Worm (Caenorhabditis elegans) whole organism, L4 larva: Measurements from ENCODE around the gene acdh-7.
"Not testable (repeated sequence)": the region's sequence is repeated elsewhere in the genome, so short reads cannot be mapped to it uniquely, and the experiment has no call there.

ENCODE experiments used
- aly-2 ChIP-seq: sonication (generic microtip); optimal IDR thresholded peaks from 2 replicates; lab custom pipeline; 2018; ENCODE audit warnings: missing biosample characterization, missing genetic modification characterization
- ama-1 ChIP-seq: fragments of 150-350 bp; optimal IDR thresholded peaks from 2 replicates; lab custom pipeline; 2014; ENCODE audit warnings: inconsistent platforms, mixed read lengths
- hif-1 ChIP-seq, 2 experiments: sonication (generic microtip); optimal IDR thresholded peaks; 2 replicates each; lab custom pipeline; 2016 to 2017; ENCODE audit warnings: missing compliant biosample characterization in 2 of 2, missing genetic modification characterization in 2 of 2, missing genetic modification reagents in 2 of 2, missing genotype in 2 of 2, mild to moderate bottlenecking in 1 of 2
- lsy-2 ChIP-seq, 2 experiments: fragments of 150-350 bp in 1 of 2; sonication (generic microtip) in 1 of 2; optimal IDR thresholded peaks; 2 replicates each; lab custom pipeline; 2014 to 2017; ENCODE audit warnings: missing biosample characterization in 2 of 2, missing genetic modification characterization in 2 of 2
- nhr-10 ChIP-seq: fragments of 150-350 bp; optimal IDR thresholded peaks from 2 replicates; lab custom pipeline; 2014; ENCODE audit warnings: missing biosample characterization, missing genetic modification characterization
- snpc-4 ChIP-seq: fragments of 150-350 bp; optimal IDR thresholded peaks from 2 replicates; lab custom pipeline; 2014; ENCODE audit warnings: missing biosample characterization, missing genetic modification characterization

DNA sequence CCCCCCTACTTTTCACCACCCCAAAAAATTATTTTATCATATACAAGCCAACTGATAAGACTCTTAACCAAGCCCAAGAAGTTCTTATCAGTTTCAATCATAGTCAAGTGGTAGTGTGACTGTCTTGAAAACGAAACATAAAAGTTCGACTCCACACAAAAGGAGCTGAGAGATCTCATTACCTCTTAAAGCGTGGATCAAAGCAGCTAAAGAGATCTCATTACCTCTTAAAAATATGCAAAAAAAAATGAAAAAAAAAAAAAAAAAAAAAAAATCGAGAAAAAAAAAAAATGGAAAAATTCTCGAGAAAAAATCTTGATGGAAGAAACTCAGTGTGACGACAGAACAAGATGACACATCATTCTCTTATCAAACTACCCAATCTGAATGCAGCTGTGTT, 38.8 kb upstream of the acdh-7 start:
- TF ChIP-seq ama-1 (lab: Kevin White, UChicago); snpc-4 (tag; lab: Kevin White, UChicago); nhr-10 (tag; lab: Kevin White, UChicago); lsy-2 (tag; optimal IDR thresholded peaks at IDR 0.05; lab: Kevin White, UChicago); hif-1 (tag; optimal IDR thresholded peaks at IDR 0.05; lab: Kevin White, UChicago); aly-2 (tag; lab: Kevin White, UChicago): not testable (repeated sequence)
